Fruit fly (Drosophila melanogaster) whole organism, pupa: ENCODE measurements around the gene glec.

Experiments used
- CG17806 ChIP-seq: fragments of 200-800 bp; sonication (Bioruptor generic); optimal IDR thresholded peaks from 2 replicates; lab custom pipeline; 2018; ENCODE audit warnings: missing biosample characterization, mild to moderate bottlenecking, missing genetic modification characterization, moderate library complexity
- CG8301 ChIP-seq: fragments of 200-800 bp; sonication (Bioruptor generic); optimal IDR thresholded peaks from 2 replicates; lab custom pipeline; 2018; ENCODE audit warnings: missing biosample characterization, mild to moderate bottlenecking, missing genetic modification characterization

- TF ChIP-seq CG17806 (tag; lab: Kevin White, UChicago): no peak
- no peak for TF ChIP-seq CG8301 (tag; lab: Kevin White, UChicago)
Measured at dm6 chr3R:21857509-21857908, 1.4 kb upstream of the glec start.
